Worm (Caenorhabditis elegans): ENCODE measurements around the gene idpp-13.

Gene idpp-13

DNA sequence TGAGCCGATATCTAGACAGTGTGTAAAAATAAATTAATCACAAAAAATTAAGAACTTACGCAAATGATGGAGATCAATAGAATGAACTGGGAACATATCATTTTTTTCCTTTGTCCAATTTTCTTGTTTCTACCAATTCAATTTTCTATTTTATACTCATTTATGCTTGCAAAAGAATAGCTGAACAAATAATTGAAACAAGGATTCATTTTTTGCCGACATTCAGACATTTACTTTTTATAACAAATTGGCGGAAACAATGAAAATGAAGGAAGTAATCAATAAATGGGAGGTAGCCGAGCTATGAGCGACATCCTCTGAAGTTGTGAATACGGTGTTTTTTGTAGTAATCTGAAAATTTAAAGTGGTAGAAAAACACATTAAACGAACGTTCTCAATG lies at the start of gene idpp-13:
TSS of gene idpp-13 (minus strand) at position 101 of the 400 bp plus-strand sequence.
- TF ChIP-seq unc-62 (GFP tag; optimal IDR thresholded peaks at IDR 0.05): no peak

DNA sequence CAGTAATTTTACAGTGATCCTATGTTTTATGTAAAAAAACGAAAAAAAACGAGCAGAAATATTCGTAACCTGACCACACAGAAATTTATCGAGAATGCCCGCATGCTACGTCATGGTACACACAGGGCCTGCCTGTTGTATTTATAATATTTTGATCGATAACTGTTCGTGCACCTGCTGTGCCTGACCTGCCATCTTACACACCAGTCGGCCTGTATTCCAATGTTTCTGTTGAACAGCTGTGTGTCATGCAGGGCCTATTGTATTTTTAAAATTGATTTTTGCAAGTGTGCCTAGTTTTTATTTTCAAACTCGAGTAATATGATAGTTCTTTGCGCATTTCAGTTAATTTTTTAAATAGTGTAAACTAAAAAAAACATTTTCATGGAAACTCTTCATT lies 49.5 kb upstream of the idpp-13 start:
- TF ChIP-seq unc-62 (GFP tag; optimal IDR thresholded peaks at IDR 0.05): no peak

DNA sequence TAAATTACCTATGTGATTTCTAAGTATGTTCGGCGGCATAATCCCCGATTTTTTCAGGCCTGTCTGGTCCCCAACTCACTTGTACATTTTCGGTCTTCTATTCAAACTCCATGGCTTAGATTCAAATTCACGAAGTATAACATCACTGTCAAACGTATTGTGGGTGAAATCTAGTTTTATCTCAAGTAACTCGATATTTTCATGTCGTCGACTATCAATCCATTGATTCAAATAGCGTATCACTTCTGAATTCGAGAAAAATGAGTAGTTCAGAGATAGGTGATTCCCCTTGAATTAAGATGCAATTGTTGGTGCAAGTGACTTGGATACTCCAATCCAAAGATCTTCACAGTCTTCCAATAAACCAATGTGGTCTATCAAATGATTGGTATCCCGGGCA lies 47.8 kb upstream of the idpp-13 start:
- TF ChIP-seq unc-62 (GFP tag; optimal IDR thresholded peaks at IDR 0.05): no peak

- no peak for TF ChIP-seq unc-62 (GFP tag; optimal IDR thresholded peaks at IDR 0.05)
Observed at ce11 chrIII:961948-962347, 45.2 kb upstream of the idpp-13 start, which contains the start of gene fbxa-51. Gene fbxa-51 (plus strand): TSS chrIII:962269.

DNA sequence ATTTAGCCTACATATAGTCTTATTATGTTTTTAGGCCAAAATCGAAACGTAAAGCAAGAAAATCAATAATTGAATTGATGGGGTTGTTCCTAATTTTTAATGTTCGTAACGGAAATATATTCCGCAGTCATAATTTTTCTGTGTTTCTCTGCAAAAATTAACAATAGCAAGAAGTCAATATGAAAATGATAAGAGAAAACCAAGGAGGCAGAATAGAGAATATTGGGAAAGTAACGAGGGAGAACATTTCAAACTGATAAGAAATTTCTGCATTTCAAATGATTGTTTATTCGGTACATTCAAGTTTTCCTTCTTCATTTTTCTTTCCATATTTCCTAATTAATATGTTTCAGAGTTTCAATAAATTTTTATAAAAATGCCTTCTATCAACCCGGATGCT lies 39.2 kb upstream of the idpp-13 start, which contains the start of gene fbxa-54:
TSS of gene fbxa-54 (plus strand) at position 354 of the 400 bp plus-strand sequence.
- no peak for TF ChIP-seq unc-62 (GFP tag; optimal IDR thresholded peaks at IDR 0.05)

- no peak for TF ChIP-seq unc-62 (GFP tag; optimal IDR thresholded peaks at IDR 0.05)
Observed at ce11 chrIII:954553-954952, 37.8 kb upstream of the idpp-13 start, which contains the start of the genes T12B5.15 and T12B5.14. Gene T12B5.15 (minus strand): TSS chrIII:954653. Gene T12B5.14 (plus strand): TSS chrIII:954873.

DNA sequence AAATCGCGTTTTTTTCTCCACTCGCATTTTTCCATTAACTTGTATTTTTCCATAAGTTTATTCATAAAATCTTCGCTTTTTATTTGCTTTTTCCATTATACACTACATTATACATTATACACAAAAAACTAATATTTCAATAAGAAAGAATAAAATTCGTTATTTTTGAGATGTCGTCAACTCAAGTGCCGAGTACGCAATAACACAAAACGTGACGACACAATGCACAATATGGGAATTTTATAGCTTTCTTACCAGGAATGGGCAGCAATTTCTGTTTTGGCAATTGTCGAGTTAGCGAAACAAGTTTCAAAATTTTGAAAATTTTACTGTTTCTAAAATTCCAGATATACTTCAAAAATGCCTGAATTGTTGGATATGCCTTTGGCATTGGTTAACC lies 35.4 kb upstream of the idpp-13 start, which contains the start of gene fbxa-10:
TSS of gene fbxa-10 (plus strand) at position 207 of the 400 bp plus-strand sequence.
- TF ChIP-seq unc-62 (GFP tag; optimal IDR thresholded peaks at IDR 0.05): no peak

DNA sequence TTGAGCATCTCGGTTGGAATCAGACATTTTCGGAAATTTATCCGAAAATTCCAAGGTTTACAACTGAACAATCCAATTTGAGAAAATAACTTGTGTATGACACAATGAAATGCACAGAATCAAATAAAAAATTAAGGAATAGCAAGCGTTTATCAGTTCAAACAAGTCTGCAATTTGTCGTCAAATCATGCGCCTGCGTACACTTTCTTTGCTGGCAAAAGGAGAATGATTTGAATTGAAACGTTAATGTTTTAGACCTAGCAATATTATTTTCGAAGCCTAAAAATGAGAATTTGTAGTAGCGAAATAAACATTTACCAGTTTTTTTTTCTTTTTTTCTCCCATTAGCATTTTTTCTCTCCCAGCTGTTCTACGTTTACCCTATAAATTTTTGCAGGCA lies 33.7 kb upstream of the idpp-13 start, which contains the start of the genes fbxa-67 and fbxa-11:
TSS of gene fbxa-67 (minus strand) at position 199 of the 400 bp plus-strand sequence.
TSS of gene fbxa-11 (plus strand) at position 398 of the 400 bp plus-strand sequence.
- TF ChIP-seq unc-62 (GFP tag; optimal IDR thresholded peaks at IDR 0.05): no peak

- TF ChIP-seq unc-62 (GFP tag; optimal IDR thresholded peaks at IDR 0.05): no peak
Observed at ce11 chrIII:946250-946725, 29.5 kb upstream of the idpp-13 start, which contains the start of gene fbxa-60. Gene fbxa-60 (minus strand): TSS chrIII:946300.

- no peak for TF ChIP-seq unc-62 (GFP tag; optimal IDR thresholded peaks at IDR 0.05)
Observed at ce11 chrIII:943426-943927, 26.7 kb upstream of the idpp-13 start, which contains the start of gene fbxa-59. Gene fbxa-59 (minus strand): TSS chrIII:943476.

- TF ChIP-seq unc-62 (GFP tag; optimal IDR thresholded peaks at IDR 0.05): no peak
Observed at ce11 chrIII:941958-942357, 25.2 kb upstream of the idpp-13 start.

ce11 chrIII:938569-938968 lies 21.8 kb upstream of the idpp-13 start, which contains the start of gene fbxa-22:
Gene fbxa-22 (plus strand): TSS chrIII:938869.
- TF ChIP-seq unc-62 (GFP tag; optimal IDR thresholded peaks at IDR 0.05): no peak

DNA sequence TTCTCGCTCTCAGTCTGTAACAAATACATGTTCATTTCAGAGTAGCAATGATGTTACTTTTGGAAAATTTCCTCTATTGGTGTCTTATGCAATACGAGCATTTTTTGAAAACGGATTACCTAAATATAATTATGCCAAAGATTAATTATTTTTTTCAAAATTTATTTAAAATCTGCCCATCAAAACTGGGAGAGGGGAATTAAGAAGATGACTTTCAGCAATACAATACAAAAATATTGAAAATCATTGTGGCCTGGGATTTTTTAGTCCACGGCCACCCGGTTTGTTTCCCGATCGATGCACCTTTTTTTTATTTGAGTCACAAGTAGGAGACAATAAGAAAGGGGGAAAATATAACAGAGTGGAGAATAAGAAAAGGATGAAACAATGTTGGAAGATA lies 21.2 kb upstream of the idpp-13 start, which contains the start of gene fbxa-56:
TSS of gene fbxa-56 (minus strand) at position 101 of the 400 bp plus-strand sequence.
- TF ChIP-seq unc-62 (GFP tag; optimal IDR thresholded peaks at IDR 0.05): no peak

ce11 chrIII:936037-936507 lies 19.3 kb upstream of the idpp-13 start, which contains the start of gene fbxa-55:
Gene fbxa-55 (minus strand): TSS chrIII:936087.
- no peak for TF ChIP-seq unc-62 (GFP tag; optimal IDR thresholded peaks at IDR 0.05)

ce11 chrIII:926216-926615 lies 9.4 kb upstream of the idpp-13 start, which contains the start of gene pef-1:
Gene pef-1 (minus strand): TSS chrIII:926316.
- TF ChIP-seq unc-62 (GFP tag; optimal IDR thresholded peaks at IDR 0.05): no peak

DNA sequence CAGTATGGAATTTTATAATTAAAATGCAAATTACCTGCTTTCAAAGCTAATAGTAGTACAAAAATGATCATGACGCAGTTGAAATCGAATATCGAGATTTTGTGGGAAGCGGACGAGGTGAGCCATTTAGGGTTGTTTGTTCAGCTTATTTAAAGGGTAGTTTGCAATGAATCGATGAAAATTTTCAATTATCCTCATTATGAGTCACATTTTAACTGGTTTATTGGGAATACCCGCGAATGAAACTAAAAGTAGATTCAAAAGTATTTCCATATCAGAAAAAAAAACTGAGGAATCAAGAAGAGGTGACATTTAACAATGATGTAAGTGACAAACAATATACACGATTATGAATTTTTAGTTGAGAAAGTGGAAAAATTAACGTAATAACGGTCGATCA lies 2.5 kb upstream of the idpp-13 start, which contains the start of gene F23H11.7:
TSS of gene F23H11.7 (minus strand) at position 101 of the 400 bp plus-strand sequence.
- no peak for TF ChIP-seq unc-62 (GFP tag; optimal IDR thresholded peaks at IDR 0.05)

All from whole organism, dauer.